Worm (Caenorhabditis elegans): Measurements from ENCODE around the gene bcmo-2.

Gene bcmo-2

DNA sequence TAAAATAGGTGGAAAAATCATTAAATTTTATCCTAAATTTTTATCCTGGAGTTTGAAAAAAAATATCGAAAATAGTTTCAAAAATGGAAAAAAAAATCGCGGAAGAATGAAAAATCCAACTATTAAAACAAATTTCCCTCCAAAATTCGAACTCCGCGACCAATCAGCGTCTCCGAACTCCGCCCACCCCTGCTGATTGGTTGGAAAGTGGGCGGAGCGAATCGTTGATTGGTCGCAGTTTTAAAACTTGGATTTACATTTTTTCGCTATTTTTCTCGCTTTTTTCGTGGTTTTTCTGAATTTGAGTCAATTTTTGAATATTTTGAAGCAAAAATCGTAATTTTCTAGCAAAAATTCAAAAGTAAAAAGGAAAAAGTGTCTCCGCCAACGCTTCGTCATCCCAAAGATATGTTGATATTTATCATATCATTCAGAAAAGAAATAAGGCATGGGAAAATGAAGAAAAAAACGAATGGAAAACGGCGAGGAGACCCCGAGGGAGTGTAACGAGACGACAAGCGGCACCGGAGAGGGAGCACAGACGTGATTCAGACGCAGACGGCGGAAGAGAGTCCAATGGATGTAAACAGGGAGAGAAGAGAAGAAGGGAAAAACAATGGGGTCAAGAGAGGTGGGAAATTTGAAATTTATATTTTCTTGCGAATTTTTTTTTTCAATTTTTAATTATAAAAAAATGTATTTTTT is 20.0 kb upstream of the bcmo-2 start (continued):
- TF ChIP-seq R02D3.7 (tag; optimal IDR thresholded peaks at IDR 0.05) (no peak), C34F6.9 (tag; optimal IDR thresholded peaks at IDR 0.05) (peak; percentile 46), mab-5 (tag; optimal IDR thresholded peaks at IDR 0.05) (no peak)

DNA sequence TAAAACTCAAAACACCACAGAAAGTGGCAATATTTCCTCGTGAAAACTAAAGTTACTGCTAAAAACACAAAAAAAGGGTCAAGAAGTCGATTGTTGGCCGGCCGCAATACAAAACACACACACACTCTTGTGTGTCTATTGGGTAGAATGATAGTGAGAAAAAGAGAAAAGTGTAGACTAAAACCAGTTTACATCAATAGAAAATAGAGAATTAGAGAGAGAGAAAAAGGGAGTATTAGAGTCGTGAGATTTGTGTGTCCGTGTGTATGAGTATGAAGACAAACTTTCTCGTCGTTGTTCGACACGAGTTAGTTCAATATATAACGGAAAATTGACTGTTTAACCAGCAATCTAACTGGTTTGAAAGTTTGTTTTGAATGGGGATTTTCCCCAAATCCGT is 18.8 kb upstream of the bcmo-2 start:
- TF ChIP-seq lin-13 (GFP tag; optimal IDR thresholded peaks at IDR 0.05) (no peak), nhr-10 (tag; optimal IDR thresholded peaks at IDR 0.05) (no peak), ztf-11 (tag; optimal IDR thresholded peaks at IDR 0.05) (no peak), lsy-2 (tag; optimal IDR thresholded peaks at IDR 0.05) (peak in 1 of 2 experiments; percentile 17), peb-1 (tag; optimal IDR thresholded peaks at IDR 0.05) (no peak), sem-4 (tag; optimal IDR thresholded peaks at IDR 0.05) (no peak), dmd-4 (tag; optimal IDR thresholded peaks at IDR 0.05) (no peak), fos-1 (tag; optimal IDR thresholded peaks at IDR 0.05) (peak; percentile 67), C34F6.9 (tag; optimal IDR thresholded peaks at IDR 0.05) (peak; percentile 35), crh-2 (tag; optimal IDR thresholded peaks at IDR 0.05) (peak; percentile 27), unc-55 (GFP tag; optimal IDR thresholded peaks at IDR 0.05) (peak; percentile 43), blmp-1 (tag; optimal IDR thresholded peaks at IDR 0.05; ENCODE audit: insufficient read depth) (peak; percentile 66), lin-11 (tag; optimal IDR thresholded peaks at IDR 0.05) (no peak), nhr-11 (tag; optimal IDR thresholded peaks at IDR 0.05) (no peak), snpc-4 (tag; optimal IDR thresholded peaks at IDR 0.05) (no peak), zag-1 (tag; optimal IDR thresholded peaks at IDR 0.05) (no peak), nhr-237 (tag; optimal IDR thresholded peaks at IDR 0.05) (no peak), mdl-1 (tag; optimal IDR thresholded peaks at IDR 0.05) (no peak), nhr-21 (tag; optimal IDR thresholded peaks at IDR 0.05) (no peak), nhr-12 (tag; optimal IDR thresholded peaks at IDR 0.05) (no peak), nhr-25 (tag; optimal IDR thresholded peaks at IDR 0.05) (peak; percentile 0), nhr-77 (tag; optimal IDR thresholded peaks at IDR 0.05) (no peak), F13H6.1 (tag; optimal IDR thresholded peaks at IDR 0.05) (peak; percentile 72), Y55F3AM.14 (GFP tag; optimal IDR thresholded peaks at IDR 0.05) (no peak), skn-1 (tag; optimal IDR thresholded peaks at IDR 0.05) (no peak), sma-3 (GFP tag; optimal IDR thresholded peaks at IDR 0.05) (peak; percentile 17), mbf-1 (tag; optimal IDR thresholded peaks at IDR 0.05) (no peak), ama-1 (optimal IDR thresholded peaks at IDR 0.05) (no peak), aly-2 (tag; optimal IDR thresholded peaks at IDR 0.05) (no peak), ceh-82 (tag; optimal IDR thresholded peaks at IDR 0.05) (no peak), ztf-4 (tag; optimal IDR thresholded peaks at IDR 0.05) (no peak), gmeb-1 (tag; optimal IDR thresholded peaks at IDR 0.05) (no peak), R02D3.7 (tag; optimal IDR thresholded peaks at IDR 0.05) (no peak), ztf-1 (GFP tag; conservative IDR thresholded peaks at IDR 0.05) (no peak), nhr-6 (tag; optimal IDR thresholded peaks at IDR 0.05) (no peak), sma-9 (GFP tag; optimal IDR thresholded peaks at IDR 0.05) (peak; percentile 56), sma-9 (tag; optimal IDR thresholded peaks at IDR 0.05) (no peak), ceh-16 (tag; optimal IDR thresholded peaks at IDR 0.05) (no peak), egl-27 (tag; optimal IDR thresholded peaks at IDR 0.05) (no peak), mab-5 (tag; optimal IDR thresholded peaks at IDR 0.05) (no peak), unc-62 (GFP tag; optimal IDR thresholded peaks at IDR 0.05) (no peak), lin-39 (tag; optimal IDR thresholded peaks at IDR 0.05) (no peak), elt-3 (tag; optimal IDR thresholded peaks at IDR 0.05) (no peak), ZK546.5 (tag; optimal IDR thresholded peaks at IDR 0.05) (no peak), alr-1 (tag; optimal IDR thresholded peaks at IDR 0.05) (no peak), nhr-23 (tag; optimal IDR thresholded peaks at IDR 0.05) (no peak), elt-1 (tag; optimal IDR thresholded peaks at IDR 0.05) (no peak), nhr-129 (tag; optimal IDR thresholded peaks at IDR 0.05) (peak; percentile 73), unc-39 (tag; optimal IDR thresholded peaks at IDR 0.05) (no peak)
